Worm (Caenorhabditis elegans): Measurements from ENCODE around the gene W08F4.1.
"Not testable (repeated sequence)": the region's sequence is repeated elsewhere in the genome, so short reads cannot be mapped to it uniquely, and the experiment has no call there.

W08F4.1 gene

DNA sequence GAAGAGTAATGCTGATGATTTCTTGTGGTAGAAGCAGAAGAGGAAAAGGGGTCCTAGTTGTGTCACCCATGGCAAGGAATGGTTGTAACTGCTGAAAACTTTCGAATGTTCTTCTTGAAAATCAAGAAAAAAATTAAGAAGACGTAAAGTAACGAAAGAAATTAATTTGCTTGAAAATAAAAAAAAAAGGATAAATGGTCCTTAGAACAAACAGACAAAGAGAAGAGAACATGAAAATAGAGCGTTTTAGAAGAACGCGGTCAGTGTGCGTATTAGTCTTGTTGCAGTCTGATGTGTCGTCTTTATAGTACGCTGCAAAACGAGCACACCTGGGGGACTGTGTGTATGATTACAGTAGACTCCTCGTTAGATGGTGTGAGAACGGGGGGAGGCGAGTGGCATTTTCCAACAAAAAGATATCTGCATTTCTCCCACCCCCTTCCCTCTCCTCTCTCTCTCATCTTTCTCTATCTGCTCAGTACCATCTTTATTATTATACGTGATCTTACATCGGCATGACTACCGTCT, 8.9 kb upstream of the W08F4.1 start, which contains the start of the genes W08F4.12 and W08F4.13:
Gene W08F4.12 (minus strand): TSS at position 101 of the 528 bp plus-strand sequence.
Gene W08F4.13 (plus strand): TSS at position 478 of the 528 bp plus-strand sequence.
- no peak for TF ChIP-seq W03F9.2 (tag; optimal IDR thresholded peaks at IDR 0.05)
- no peak for TF ChIP-seq him-1 (tag; optimal IDR thresholded peaks at IDR 0.05)
- TF ChIP-seq dao-5 (tag; optimal IDR thresholded peaks at IDR 0.05): no peak

DNA sequence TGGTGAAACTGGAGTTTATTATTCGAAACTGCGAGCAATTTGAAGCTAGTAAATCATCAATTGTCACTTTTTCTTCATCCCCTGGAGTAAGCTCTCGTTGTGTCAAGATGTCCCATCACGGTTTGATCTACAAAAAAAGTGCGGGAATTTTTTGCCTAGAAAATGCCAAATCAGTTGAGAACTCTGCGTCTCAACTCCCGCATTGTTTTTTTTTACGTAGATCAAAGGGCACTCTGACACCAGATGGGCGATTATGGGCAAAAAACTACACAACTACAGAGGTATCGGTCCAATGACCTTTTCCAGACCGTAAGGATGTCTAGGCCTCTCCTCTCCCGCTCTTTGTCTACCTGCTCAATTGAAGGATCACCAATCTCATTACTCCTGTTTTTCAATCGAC, 5.8 kb upstream of the W08F4.1 start, which contains the start of gene fbxb-34:
Gene fbxb-34 (plus strand): TSS at position 301 of the 400 bp plus-strand sequence.
- TF ChIP-seq W03F9.2 (tag; optimal IDR thresholded peaks at IDR 0.05): no peak
- TF ChIP-seq dao-5 (tag; optimal IDR thresholded peaks at IDR 0.05): no peak
- no peak for TF ChIP-seq him-1 (tag; optimal IDR thresholded peaks at IDR 0.05)

DNA sequence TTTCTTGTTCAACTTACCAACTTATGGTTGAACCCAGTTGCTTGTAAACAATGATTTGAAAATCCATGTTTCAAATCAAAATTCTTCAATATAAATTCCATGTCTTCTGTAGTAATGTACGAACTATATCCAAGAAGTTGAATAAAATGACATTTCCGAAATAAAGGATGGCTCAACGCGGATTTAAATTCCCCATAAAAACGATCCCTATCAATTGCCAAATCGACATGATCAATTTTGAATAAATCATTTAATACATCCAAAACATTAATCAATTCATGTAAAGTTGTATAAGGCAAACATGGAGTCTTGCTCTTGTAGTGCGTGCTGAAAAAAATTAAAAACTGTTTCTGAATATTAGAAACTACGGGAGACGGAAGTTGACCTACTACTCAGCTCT, 2.2 kb upstream of the W08F4.1 start, which contains the start of gene W08F4.10:
Gene W08F4.10 (minus strand): TSS at position 101 of the 400 bp plus-strand sequence.
- no peak for TF ChIP-seq him-1 (tag; optimal IDR thresholded peaks at IDR 0.05)
- no peak for TF ChIP-seq dao-5 (tag; optimal IDR thresholded peaks at IDR 0.05)
- TF ChIP-seq W03F9.2 (tag; optimal IDR thresholded peaks at IDR 0.05): no peak

DNA sequence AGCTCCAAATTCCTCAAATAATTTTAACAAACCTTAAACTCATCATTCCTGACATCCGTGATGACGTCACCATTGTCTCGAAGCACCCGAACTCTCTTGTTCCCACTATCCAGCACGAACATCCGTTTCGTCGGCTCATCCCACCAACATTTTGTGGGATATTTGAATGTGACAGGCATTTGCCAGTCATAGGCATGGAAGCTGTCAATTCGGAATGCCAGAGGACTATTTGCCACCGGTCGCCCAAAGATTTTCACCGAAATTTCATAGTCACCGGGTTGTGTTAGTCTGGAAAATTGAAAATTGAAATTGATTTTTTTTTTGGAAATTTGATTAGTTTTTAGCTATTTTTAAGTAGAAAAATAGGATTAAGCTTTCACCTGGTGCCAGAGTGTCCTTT, 3.4 kb downstream of the W08F4.1 start:
- no peak for TF ChIP-seq W03F9.2 (tag; optimal IDR thresholded peaks at IDR 0.05)
- TF ChIP-seq him-1 (tag; optimal IDR thresholded peaks at IDR 0.05): no peak
- TF ChIP-seq dao-5 (tag; optimal IDR thresholded peaks at IDR 0.05): no peak

DNA sequence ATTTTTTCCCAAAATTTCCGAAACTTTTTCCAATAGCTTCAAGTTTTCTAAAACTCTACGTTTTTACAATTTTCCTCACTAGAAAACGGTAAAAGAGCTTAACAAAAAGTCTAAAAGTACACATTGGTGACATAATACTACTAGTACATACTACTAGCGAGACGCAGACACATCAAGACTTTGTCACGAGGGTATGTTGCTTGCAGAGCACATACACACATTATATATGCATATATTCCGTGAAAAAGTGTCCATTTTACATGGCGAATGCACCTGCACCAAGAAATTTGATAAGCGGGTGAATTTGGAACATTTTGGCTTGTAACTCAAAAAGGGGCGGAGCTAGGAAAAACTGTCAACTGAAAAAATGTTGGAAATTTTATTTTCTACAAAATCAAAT, 8.0 kb downstream of the W08F4.1 start:
- TF ChIP-seq him-1 (tag; optimal IDR thresholded peaks at IDR 0.05): no peak
- no peak for TF ChIP-seq W03F9.2 (tag; optimal IDR thresholded peaks at IDR 0.05)
- TF ChIP-seq dao-5 (tag; optimal IDR thresholded peaks at IDR 0.05): no peak

DNA sequence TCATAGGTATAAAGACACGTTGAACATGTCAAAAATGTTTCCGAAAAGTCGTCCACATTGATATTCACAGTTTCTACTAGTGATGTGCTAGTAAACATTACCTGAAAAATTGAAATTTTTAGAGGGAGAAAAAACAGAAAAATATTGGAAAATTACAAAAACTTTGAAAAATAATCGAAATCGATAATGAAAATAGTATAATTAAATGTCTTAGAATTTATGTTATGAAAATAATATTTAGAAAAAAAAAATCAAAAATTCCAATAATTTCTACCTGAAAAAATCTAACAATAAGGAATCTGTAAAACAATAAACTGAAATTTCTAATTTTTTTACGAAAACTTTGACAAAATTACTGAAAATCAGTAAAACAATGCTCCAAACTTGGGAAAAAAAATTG, 8.7 kb downstream of the W08F4.1 start, which contains the start of gene nhl-3:
Gene nhl-3 (minus strand): TSS at position 101 of the 400 bp plus-strand sequence.
- TF ChIP-seq W03F9.2 (tag; optimal IDR thresholded peaks at IDR 0.05) (no peak), dao-5 (tag; optimal IDR thresholded peaks at IDR 0.05) (no peak), him-1 (tag; optimal IDR thresholded peaks at IDR 0.05) (no peak)

DNA sequence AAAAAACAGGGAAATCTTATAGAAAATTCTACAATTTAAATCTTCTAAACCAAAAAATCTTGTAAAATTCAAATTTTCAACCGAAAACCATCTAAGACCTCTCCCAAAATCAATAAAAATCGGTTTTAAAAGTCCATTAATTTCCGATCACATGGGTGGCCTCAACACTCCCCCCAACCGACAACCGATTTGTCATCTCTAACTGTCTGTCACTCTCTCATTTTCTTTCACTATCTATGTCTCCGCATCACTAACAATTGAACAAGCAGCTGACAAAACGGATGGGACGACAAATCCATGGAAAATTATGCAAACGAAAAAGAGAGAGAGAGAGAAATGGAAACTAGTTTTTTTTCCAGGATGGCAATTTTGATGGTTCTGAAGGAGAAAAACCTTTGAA, 9.6 kb downstream of the W08F4.1 start:
- no peak for TF ChIP-seq W03F9.2 (tag; optimal IDR thresholded peaks at IDR 0.05)

DNA sequence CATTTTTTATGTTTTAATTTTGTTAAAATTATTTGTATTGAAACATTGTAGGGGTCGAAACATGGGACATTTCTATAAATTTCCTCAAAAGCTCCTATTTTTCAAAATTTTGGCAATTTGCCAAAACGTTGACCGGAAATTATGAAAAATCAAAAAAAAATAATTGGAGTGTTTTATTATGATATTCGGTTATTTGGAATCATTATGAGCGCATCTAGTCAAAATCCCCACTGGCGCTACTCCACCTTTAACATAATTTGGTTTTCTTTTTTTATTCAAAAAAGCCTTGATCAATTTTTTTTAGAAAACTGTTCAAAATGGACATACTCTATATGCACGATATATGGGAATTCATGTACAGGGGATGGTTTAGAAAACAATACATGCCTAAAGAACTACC, 11.9 kb downstream of the W08F4.1 start, which contains the start of gene W04H10.2:
Gene W04H10.2 (plus strand): TSS at position 301 of the 400 bp plus-strand sequence.
- TF ChIP-seq dao-5 (tag; optimal IDR thresholded peaks at IDR 0.05) (no peak), W03F9.2 (tag; optimal IDR thresholded peaks at IDR 0.05) (no peak), him-1 (tag; optimal IDR thresholded peaks at IDR 0.05) (no peak)

DNA sequence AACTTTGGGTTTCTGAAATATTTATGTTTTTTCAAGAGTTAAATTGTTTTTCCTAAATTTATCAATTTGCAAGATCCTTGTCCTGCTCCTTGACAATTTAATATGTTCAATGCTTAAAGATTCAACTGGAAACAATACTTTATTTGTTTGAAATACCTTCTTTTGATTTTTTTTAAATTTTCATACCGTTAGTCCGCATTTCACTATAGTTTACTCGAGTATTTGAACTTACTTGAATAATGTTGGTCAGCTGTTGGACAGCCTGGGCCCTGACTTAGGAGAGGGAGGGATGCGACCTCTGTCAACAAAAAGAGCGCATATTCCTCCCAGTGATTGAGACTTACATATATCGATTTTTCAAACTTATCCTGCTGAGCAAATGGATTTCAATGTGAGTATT, 12.7 kb downstream of the W08F4.1 start, which contains the start of gene W04H10.5:
Gene W04H10.5 (plus strand): TSS at position 301 of the 400 bp plus-strand sequence.
- no peak for TF ChIP-seq W03F9.2 (tag; optimal IDR thresholded peaks at IDR 0.05)
- TF ChIP-seq him-1 (tag; optimal IDR thresholded peaks at IDR 0.05): no peak
- TF ChIP-seq dao-5 (tag; optimal IDR thresholded peaks at IDR 0.05): no peak

DNA sequence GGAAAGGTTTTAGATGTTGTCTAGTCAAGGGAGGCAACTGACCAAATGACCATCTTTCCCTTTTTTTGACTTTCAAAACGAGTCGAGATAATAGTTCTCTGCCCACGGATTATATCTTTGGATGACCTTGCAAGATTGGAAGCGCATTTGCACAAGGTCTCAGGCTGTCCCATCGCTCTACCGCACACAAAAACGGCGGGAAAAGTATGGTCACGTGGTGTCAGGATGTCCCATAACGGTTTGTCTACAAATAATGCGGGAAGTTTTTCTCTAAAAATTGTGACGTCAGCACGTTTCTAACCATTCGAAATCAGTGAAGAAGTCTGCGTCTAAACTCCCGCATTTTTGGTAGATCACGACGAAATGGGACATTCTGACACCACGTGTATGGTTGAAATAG, 15.0 kb downstream of the W08F4.1 start, which contains the start of gene W04H10.6:
Gene W04H10.6 (minus strand): TSS at position 101 of the 400 bp plus-strand sequence.
- TF ChIP-seq dao-5 (tag; optimal IDR thresholded peaks at IDR 0.05): no peak
- no peak for TF ChIP-seq W03F9.2 (tag; optimal IDR thresholded peaks at IDR 0.05)
- TF ChIP-seq him-1 (tag; optimal IDR thresholded peaks at IDR 0.05): no peak

DNA sequence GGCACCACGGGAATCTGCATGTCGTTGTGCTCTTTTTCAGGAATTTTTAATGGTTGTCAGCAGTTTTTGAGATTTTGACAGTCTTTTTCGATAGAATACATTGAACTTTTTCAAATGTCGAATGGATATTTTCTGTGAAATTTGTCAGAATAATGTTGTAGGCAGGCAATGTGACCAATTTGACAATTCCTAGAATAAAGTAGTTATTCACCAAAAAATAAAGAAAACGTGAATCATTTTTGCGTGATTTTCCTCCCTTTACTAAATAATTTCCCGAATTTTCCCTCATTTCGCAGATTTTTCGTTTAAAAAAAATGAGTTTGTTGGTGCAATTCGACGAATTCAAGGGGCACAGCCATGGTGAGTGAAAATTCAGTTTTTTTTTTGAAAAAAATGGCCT, 15.4 kb downstream of the W08F4.1 start, which contains the start of gene W04H10.1:
Gene W04H10.1 (plus strand): TSS at position 301 of the 400 bp plus-strand sequence.
- no peak for TF ChIP-seq him-1 (tag; optimal IDR thresholded peaks at IDR 0.05)
- no peak for TF ChIP-seq dao-5 (tag; optimal IDR thresholded peaks at IDR 0.05)
- TF ChIP-seq W03F9.2 (tag; optimal IDR thresholded peaks at IDR 0.05): no peak

DNA sequence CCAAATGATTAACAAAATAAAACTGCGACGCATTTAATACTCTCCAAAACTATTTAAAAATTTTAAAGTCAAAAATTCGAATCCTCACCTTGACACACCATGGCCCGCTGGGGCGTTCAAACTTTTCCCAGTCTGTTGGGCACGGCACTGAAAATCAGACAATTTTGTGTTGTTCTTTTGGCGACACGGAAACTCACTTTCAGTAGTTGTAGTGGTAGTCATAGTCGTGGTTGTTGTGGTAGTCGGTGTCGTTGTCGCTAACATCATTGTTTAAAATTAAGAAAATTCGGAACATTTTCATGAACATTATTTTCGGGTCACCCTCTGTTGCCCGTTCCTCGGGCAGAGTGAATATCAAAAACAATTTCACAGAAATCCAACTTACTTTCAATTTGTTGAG, 19.0 kb downstream of the W08F4.1 start, which contains the start of gene clec-118:
Gene clec-118 (minus strand): TSS at position 101 of the 400 bp plus-strand sequence.
- not testable (repeated sequence) for TF ChIP-seq W03F9.2, dao-5, him-1 (tag; optimal IDR thresholded peaks at IDR 0.05)

DNA sequence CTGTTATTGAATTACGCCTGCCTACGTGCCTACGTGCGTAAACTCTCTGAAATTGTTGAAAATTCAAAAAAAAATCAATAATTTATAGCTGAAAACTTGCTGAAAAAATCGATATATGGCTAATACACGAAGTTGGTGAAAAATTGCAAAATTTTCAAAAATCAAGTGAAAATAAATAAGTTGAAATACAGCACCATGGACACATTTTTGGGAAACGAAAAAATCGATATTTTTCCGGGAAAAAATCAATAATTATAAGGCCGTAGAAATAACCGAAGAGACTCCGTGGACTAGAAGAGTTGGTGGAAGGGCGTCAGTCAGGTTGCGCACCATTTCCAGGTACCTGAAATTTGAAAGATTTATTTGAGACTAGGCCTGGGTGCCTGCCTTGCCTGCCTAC, 21.4 kb downstream of the W08F4.1 start:
- TF ChIP-seq W03F9.2 (tag; optimal IDR thresholded peaks at IDR 0.05) (no peak), him-1 (tag; optimal IDR thresholded peaks at IDR 0.05) (no peak), dao-5 (tag; optimal IDR thresholded peaks at IDR 0.05) (no peak)

DNA sequence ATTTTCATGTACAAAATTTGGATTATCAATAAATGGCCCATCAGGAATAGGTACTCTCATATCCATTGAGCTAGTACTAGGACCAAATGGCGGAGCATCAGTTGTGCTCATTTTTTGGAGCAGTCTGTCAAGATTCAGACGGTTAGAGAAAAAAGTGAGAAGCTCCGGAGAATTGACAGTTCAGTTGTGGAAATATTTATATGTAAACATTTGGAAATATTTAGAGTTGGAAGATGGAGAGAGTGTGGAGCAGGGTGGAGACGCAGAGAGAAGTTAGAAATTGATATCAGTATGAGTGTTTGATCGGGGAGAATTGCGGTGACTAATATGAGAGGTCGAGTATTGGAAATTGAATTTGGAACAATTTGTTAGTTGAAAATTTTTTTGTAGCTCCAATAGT, 27.8 kb downstream of the W08F4.1 start:
- TF ChIP-seq him-1 (tag; optimal IDR thresholded peaks at IDR 0.05): no peak
- no peak for TF ChIP-seq W03F9.2 (tag; optimal IDR thresholded peaks at IDR 0.05)
- no peak for TF ChIP-seq dao-5 (tag; optimal IDR thresholded peaks at IDR 0.05)

Data from whole organism, L4/young adult.